Worm (Caenorhabditis elegans) whole organism, late embryonic: ENCODE data around the gene F22B5.4.

Source experiments
- C08G9.2 ChIP-seq: sonication (generic microtip); optimal IDR thresholded peaks from 2 replicates; lab custom pipeline; 2016; ENCODE audit warnings: mild to moderate bottlenecking, missing genetic modification characterization, moderate library complexity, missing compliant biosample characterization
- C38D4.7 ChIP-seq: fragments of 200-800 bp; sonication (Bioruptor generic); optimal IDR thresholded peaks from 2 replicates; lab custom pipeline; 2018; ENCODE audit warnings: mild to moderate bottlenecking, missing genetic modification characterization, moderate library complexity, missing compliant biosample characterization
- F13H6.1 ChIP-seq: sonication (generic microtip); optimal IDR thresholded peaks from 2 replicates; lab custom pipeline; 2016; ENCODE audit warnings: missing genetic modification characterization, missing compliant biosample characterization
- T23F11.4 ChIP-seq: fragments of 200-800 bp; sonication (Bioruptor generic); optimal IDR thresholded peaks from 2 replicates; lab custom pipeline; 2018; ENCODE audit warnings: mild to moderate bottlenecking, missing genetic modification characterization, missing compliant biosample characterization
- ama-1 ChIP-seq: fragments of 150-350 bp; optimal IDR thresholded peaks from 2 replicates; lab custom pipeline; 2014
- ceh-18 ChIP-seq: sonication (generic microtip); optimal IDR thresholded peaks from 2 replicates; lab custom pipeline; 2016; ENCODE audit warnings: missing genetic modification characterization, missing compliant biosample characterization
- ceh-19 ChIP-seq: fragments of 200-800 bp; sonication (Bioruptor generic); optimal IDR thresholded peaks from 2 replicates; lab custom pipeline; 2018; ENCODE audit warnings: mild to moderate bottlenecking, missing genetic modification characterization, missing compliant biosample characterization
- ceh-22 ChIP-seq: sonication (generic microtip); optimal IDR thresholded peaks from 2 replicates; lab custom pipeline; 2017; ENCODE audit warnings: missing biosample characterization, missing genetic modification characterization
- ceh-30 ChIP-seq: fragments of 150-350 bp; optimal IDR thresholded peaks from 2 replicates; lab custom pipeline; 2014; ENCODE audit warnings: missing biosample characterization, missing genetic modification characterization
- ceh-31 ChIP-seq: sonication (generic microtip); optimal IDR thresholded peaks from 2 replicates; lab custom pipeline; 2016; ENCODE audit warnings: missing genetic modification characterization, missing compliant biosample characterization
- ceh-34 ChIP-seq: sonication (generic microtip); optimal IDR thresholded peaks from 2 replicates; lab custom pipeline; 2016; ENCODE audit warnings: mild to moderate bottlenecking, missing genetic modification characterization, missing compliant biosample characterization
- ceh-6 ChIP-seq: fragments of 200-800 bp; sonication (Bioruptor generic); optimal IDR thresholded peaks from 2 replicates; lab custom pipeline; 2018; ENCODE audit warnings: mild to moderate bottlenecking, missing genetic modification characterization, missing compliant biosample characterization
- dmd-4 ChIP-seq: sonication (generic microtip); optimal IDR thresholded peaks from 2 replicates; lab custom pipeline; 2016; ENCODE audit warnings: borderline replicate concordance, missing genetic modification characterization, missing compliant biosample characterization
- elt-2 ChIP-seq: sonication (generic microtip); optimal IDR thresholded peaks from 2 replicates; lab custom pipeline; 2016; ENCODE audit warnings: missing genetic modification reagents, missing genetic modification characterization, missing compliant biosample characterization
- ets-4 ChIP-seq: sonication (generic microtip); optimal IDR thresholded peaks from 2 replicates; lab custom pipeline; 2016; ENCODE audit warnings: missing genetic modification characterization, missing compliant biosample characterization
- fkh-10 ChIP-seq: fragments of 150-350 bp; optimal IDR thresholded peaks from 2 replicates; lab custom pipeline; 2014; ENCODE audit warnings: missing biosample characterization, missing genetic modification reagents, missing genetic modification characterization
- fkh-6 ChIP-seq: sonication (generic microtip); optimal IDR thresholded peaks from 2 replicates; lab custom pipeline; 2016; ENCODE audit warnings: missing genetic modification characterization, missing compliant biosample characterization
- hlh-13 ChIP-seq: fragments of 200-800 bp; sonication (Bioruptor generic); optimal IDR thresholded peaks from 2 replicates; lab custom pipeline; 2018; ENCODE audit warnings: mild to moderate bottlenecking, missing genetic modification characterization, missing compliant biosample characterization
- hlh-30 ChIP-seq: sonication (generic microtip); optimal IDR thresholded peaks from 2 replicates; lab custom pipeline; 2017; ENCODE audit warnings: antibody characterized with exemption, missing genetic modification characterization, missing compliant biosample characterization; ENCODE audit not compliant: insufficient read depth
- hlh-6 ChIP-seq: sonication (generic microtip); optimal IDR thresholded peaks from 2 replicates; lab custom pipeline; 2016; ENCODE audit warnings: missing genotype, missing genetic modification characterization, missing compliant biosample characterization
- hlh-8 ChIP-seq: sonication (generic microtip); optimal IDR thresholded peaks from 2 replicates; lab custom pipeline; 2016; ENCODE audit warnings: missing genotype, missing genetic modification characterization, missing compliant biosample characterization
- lim-6 ChIP-seq: sonication (generic microtip); optimal IDR thresholded peaks from 2 replicates; lab custom pipeline; 2016; ENCODE audit warnings: missing genetic modification characterization, missing compliant biosample characterization
- madf-2 ChIP-seq: sonication (generic microtip); optimal IDR thresholded peaks from 2 replicates; lab custom pipeline; 2017; ENCODE audit warnings: missing genetic modification characterization, missing compliant biosample characterization
- nfya-1 ChIP-seq: sonication (generic microtip); optimal IDR thresholded peaks from 2 replicates; lab custom pipeline; 2017; ENCODE audit warnings: missing genetic modification characterization, mild to moderate bottlenecking, missing compliant biosample characterization, antibody characterized with exemption, moderate library complexity
- nhr-11 ChIP-seq: fragments of 150-350 bp; optimal IDR thresholded peaks from 2 replicates; lab custom pipeline; 2014; ENCODE audit warnings: missing biosample characterization, missing genetic modification characterization
- nhr-232 ChIP-seq: sonication (generic microtip); optimal IDR thresholded peaks from 2 replicates; lab custom pipeline; 2016; ENCODE audit warnings: missing genetic modification characterization, missing compliant biosample characterization
- npax-4 ChIP-seq: sonication (generic microtip); optimal IDR thresholded peaks from 2 replicates; lab custom pipeline; 2016; ENCODE audit warnings: missing genetic modification characterization, missing compliant biosample characterization
- pat-9 ChIP-seq: fragments of 200-800 bp; sonication (Bioruptor generic); optimal IDR thresholded peaks from 2 replicates; lab custom pipeline; 2018; ENCODE audit warnings: mild to moderate bottlenecking, missing genetic modification characterization, moderate library complexity, missing compliant biosample characterization
- pha-2 ChIP-seq: sonication (generic microtip); optimal IDR thresholded peaks from 2 replicates; lab custom pipeline; 2017; ENCODE audit warnings: mild to moderate bottlenecking, missing genetic modification characterization, missing compliant biosample characterization
- pqm-1 ChIP-seq: sonication (generic microtip); optimal IDR thresholded peaks from 2 replicates; lab custom pipeline; 2016; ENCODE audit warnings: missing genetic modification characterization, missing compliant biosample characterization
- pros-1 ChIP-seq: fragments of 150-350 bp; optimal IDR thresholded peaks from 2 replicates; lab custom pipeline; 2014; ENCODE audit warnings: missing biosample characterization, missing genetic modification reagents, missing genetic modification characterization
- ref-2 ChIP-seq: sonication (generic microtip); optimal IDR thresholded peaks from 2 replicates; lab custom pipeline; 2016; ENCODE audit warnings: missing genetic modification characterization, missing compliant biosample characterization
- sdc-2 ChIP-seq: sonication (generic microtip); optimal IDR thresholded peaks from 2 replicates; lab custom pipeline; 2016; ENCODE audit warnings: missing genotype, missing genetic modification characterization, missing compliant biosample characterization
- sox-2 ChIP-seq: fragments of 200-800 bp; sonication (Bioruptor generic); IDR thresholded peaks from 2 replicates; pipeline ENCODE4 v1.3.6; 2022; ENCODE audit warnings: missing genetic modification reagents, missing genetic modification characterization, missing compliant biosample characterization
- tbx-7 ChIP-seq: sonication (generic microtip); optimal IDR thresholded peaks from 2 replicates; lab custom pipeline; 2016; ENCODE audit warnings: missing genotype, missing genetic modification characterization, missing compliant biosample characterization
- ttx-3 ChIP-seq: sonication (generic microtip); optimal IDR thresholded peaks from 2 replicates; lab custom pipeline; 2016; ENCODE audit warnings: missing genetic modification reagents, missing genetic modification characterization, missing compliant biosample characterization
- unc-3 ChIP-seq, 2 experiments: fragments of 200-800 bp in 1 of 2; sonication (Bioruptor generic) in 1 of 2; sonication (generic microtip) in 1 of 2; conservative IDR thresholded peaks in 1 of 2; optimal IDR thresholded peaks in 1 of 2; 2 replicates each; pipeline versions ENCODE4 v1.3.6 to Lab custom; 2016 to 2022; ENCODE audit warnings: missing compliant biosample characterization in 2 of 2, missing genetic modification characterization in 2 of 2, missing genetic modification reagents in 1 of 2
- unc-42 ChIP-seq: sonication (generic microtip); optimal IDR thresholded peaks from 2 replicates; lab custom pipeline; 2016; ENCODE audit warnings: missing genotype, missing genetic modification characterization, missing compliant biosample characterization
- unc-55 ChIP-seq: sonication (generic microtip); optimal IDR thresholded peaks from 2 replicates; lab custom pipeline; 2017; ENCODE audit warnings: missing biosample characterization, missing genetic modification reagents, missing genetic modification characterization

Gene F22B5.4

DNA sequence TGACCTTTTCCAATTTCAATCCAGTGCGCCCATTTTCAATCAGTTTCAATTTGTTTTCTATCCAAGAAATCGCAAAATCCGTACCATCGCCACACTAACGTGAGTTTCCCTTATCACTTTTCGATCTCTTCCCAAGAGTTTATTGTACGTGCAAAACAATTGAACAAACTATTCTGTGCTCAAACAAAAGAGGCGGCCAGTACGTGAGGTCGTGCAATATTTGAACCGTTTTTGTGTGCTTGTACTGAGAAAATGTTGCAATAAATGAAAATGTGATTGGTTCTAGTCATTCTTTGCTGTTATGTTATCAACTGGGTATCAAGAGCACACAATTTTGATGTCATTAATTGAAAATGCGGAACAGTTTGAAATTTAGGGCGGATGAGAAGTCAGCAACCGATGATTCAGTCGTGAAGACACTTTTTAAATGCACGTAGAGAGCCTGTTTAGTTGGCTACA, at the start of gene F22B5.4:
TSS of gene F22B5.4 (plus strand) at position 51 of the 459 bp plus-strand sequence.
- TF ChIP-seq nhr-232 (tag; lab: Kevin White, UChicago), result no peak
- TF ChIP-seq ceh-6, result no peak
- TF ChIP-seq ceh-34 (tag; lab: Kevin White, UChicago), result no peak
- no peak for TF ChIP-seq ceh-18 (tag; lab: Kevin White, UChicago)
- no peak for TF ChIP-seq F13H6.1 (tag; lab: Kevin White, UChicago)
- no peak for TF ChIP-seq C08G9.2 (tag; lab: Kevin White, UChicago)
- TF ChIP-seq unc-42, result no peak
- no peak for TF ChIP-seq lim-6 (tag; lab: Kevin White, UChicago)
- TF ChIP-seq madf-2, result no peak
- no peak for TF ChIP-seq ceh-31 (tag; lab: Kevin White, UChicago)
- TF ChIP-seq ref-2, result no peak
- TF ChIP-seq hlh-13 (GFP tag; lab: Kevin White, UChicago), result no peak

DNA sequence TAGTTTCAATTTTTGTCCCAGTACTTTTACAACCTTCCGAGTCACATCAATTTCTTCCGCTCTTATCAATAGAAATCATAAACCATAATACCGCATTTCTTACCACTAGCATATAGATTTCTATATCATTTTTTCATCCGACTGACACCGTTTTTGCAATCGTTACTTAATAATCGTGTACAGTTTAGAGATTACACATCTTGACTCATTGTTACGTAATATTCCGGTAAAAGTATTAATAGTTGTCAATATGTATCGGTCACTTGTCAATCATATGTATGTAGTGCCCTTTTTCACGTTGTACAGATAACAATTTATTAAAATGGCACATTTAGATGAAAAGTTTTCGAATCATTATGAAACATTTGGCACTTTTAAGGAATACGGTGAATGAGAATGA, 49.5 kb upstream of the F22B5.4 start:
- TF ChIP-seq elt-2 (tag; lab: Kevin White, UChicago) (peak; percentile 41), fkh-6 (tag; lab: Kevin White, UChicago) (no peak)

ce11 chrII:8404748-8405147, 44.8 kb upstream of the F22B5.4 start, which contains the start of gene skpo-1:
Gene skpo-1, minus strand, starts transcription at chrII:8404848.
- no peak for TF ChIP-seq tbx-7
- no peak for TF ChIP-seq fkh-6 (tag; lab: Kevin White, UChicago)

DNA sequence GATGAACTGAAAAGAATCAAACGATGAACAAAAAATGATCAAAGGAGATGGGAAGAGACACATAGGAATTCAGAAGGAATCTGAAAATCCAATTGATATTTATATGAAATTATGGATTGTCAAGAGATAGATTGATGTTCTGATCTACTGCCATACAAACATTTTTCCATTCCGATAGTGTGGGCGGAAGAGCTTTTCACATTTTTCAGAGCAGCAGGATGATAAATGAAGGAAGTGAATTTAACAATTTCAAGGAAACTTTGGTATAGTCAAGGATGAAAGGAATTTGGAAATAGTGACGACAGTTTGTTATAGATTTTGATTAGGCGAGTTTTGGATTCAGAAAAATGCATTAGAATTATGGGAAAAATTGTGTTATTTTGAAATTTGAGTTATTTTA, 44.2 kb upstream of the F22B5.4 start, which contains the start of gene ubc-24:
TSS of gene ubc-24 (plus strand) at position 301 of the 400 bp plus-strand sequence.
- TF ChIP-seq sdc-2 (tag; lab: Kevin White, UChicago) (no peak), ceh-30 (tag; lab: Kevin White, UChicago) (no peak), T23F11.4 (GFP tag; lab: Kevin White, UChicago) (no peak), fkh-10 (GFP tag; lab: Kevin White, UChicago) (no peak), nfya-1 (no peak), ceh-22 (no peak), unc-55 (GFP tag; lab: Kevin White, UChicago) (no peak), pros-1 (tag; lab: Kevin White, UChicago) (no peak), pqm-1 (tag; lab: Kevin White, UChicago) (no peak), madf-2 (no peak), hlh-8 (tag; lab: Kevin White, UChicago) (no peak), ets-4 (tag; lab: Kevin White, UChicago) (no peak), ceh-19 (GFP tag; lab: Kevin White, UChicago) (no peak), ceh-6 (no peak), hlh-6 (no peak), hlh-30 (tag; lab: Kevin White, UChicago) (no peak), pha-2 (tag; lab: Kevin White, UChicago) (no peak)

ce11 chrII:8407491-8407890, 42.0 kb upstream of the F22B5.4 start, which contains the start of gene sra-13:
Gene sra-13, plus strand, starts transcription at chrII:8407685.
- no peak for TF ChIP-seq unc-3 (GFP tag; conservative IDR thresholded peaks at IDR 0.05; lab: Robert Waterston, UW)
- TF ChIP-seq unc-3 (tag; optimal IDR thresholded peaks at IDR 0.05; lab: Kevin White, UChicago), result no peak
- TF ChIP-seq, all 69 proteins: peak for 0

- TF ChIP-seq ama-1 (lab: Kevin White, UChicago), result no peak
- TF ChIP-seq pat-9 (tag; lab: Kevin White, UChicago), result no peak
- TF ChIP-seq ceh-18 (tag; lab: Kevin White, UChicago), result no peak
- TF ChIP-seq C38D4.7 (GFP tag; lab: Kevin White, UChicago), result no peak
- TF ChIP-seq dmd-4 (tag; lab: Kevin White, UChicago), result no peak
- no peak for TF ChIP-seq npax-4
- no peak for TF ChIP-seq nhr-11
- TF ChIP-seq C08G9.2 (tag; lab: Kevin White, UChicago), result no peak
- no peak for TF ChIP-seq F13H6.1 (tag; lab: Kevin White, UChicago)
- no peak for TF ChIP-seq unc-3 (GFP tag; conservative IDR thresholded peaks at IDR 0.05; lab: Robert Waterston, UW)
- no peak for TF ChIP-seq unc-3 (tag; optimal IDR thresholded peaks at IDR 0.05; lab: Kevin White, UChicago)
- no peak for TF ChIP-seq ttx-3 (tag; lab: Kevin White, UChicago)
- no peak for TF ChIP-seq sdc-2 (tag; lab: Kevin White, UChicago)
- no peak for TF ChIP-seq nhr-232 (tag; lab: Kevin White, UChicago)
- no peak for TF ChIP-seq sox-2 (GFP tag; lab: Robert Waterston, UW)
- TF ChIP-seq ceh-30 (tag; lab: Kevin White, UChicago), result no peak
- TF ChIP-seq, all 69 proteins: peak for 0
These were observed 40.0 kb upstream of the F22B5.4 start for ce11 chrII:8409538-8409937.
